Worm (Caenorhabditis elegans): Measurements from ENCODE around the gene sri-36.

sri-36 gene

DNA sequence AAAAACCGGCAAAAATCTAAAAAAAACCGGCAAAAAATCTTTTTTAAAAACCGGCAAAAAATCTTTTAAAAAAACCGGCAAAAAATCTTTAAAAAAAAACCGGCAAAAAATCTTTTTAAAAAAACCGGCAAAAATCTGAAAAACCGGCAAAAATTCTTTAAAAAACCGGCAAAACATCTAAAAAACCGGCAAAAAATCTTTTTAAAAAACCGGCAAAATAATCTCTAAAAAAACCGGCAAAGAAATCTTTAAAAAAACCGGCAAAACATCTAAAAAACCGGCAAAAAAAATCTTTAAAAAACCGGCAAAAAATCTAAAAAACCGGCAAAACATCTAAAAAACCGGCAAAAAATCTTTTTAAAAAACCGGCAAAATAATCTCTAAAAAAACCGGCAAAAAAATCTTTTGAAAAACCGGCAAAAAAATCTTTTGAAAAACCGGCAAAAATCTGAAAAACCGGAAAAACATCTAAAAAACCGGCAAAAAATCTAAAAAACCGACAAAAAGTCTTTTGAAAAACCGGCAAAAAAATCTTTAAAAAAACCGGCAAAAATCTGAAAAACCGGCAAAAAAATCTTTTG, 14.9 kb downstream of the sri-36 start:
- peak; percentile 1 to 25 for TF ChIP-seq mdl-1 (tag; optimal IDR thresholded peaks at IDR 0.05)

DNA sequence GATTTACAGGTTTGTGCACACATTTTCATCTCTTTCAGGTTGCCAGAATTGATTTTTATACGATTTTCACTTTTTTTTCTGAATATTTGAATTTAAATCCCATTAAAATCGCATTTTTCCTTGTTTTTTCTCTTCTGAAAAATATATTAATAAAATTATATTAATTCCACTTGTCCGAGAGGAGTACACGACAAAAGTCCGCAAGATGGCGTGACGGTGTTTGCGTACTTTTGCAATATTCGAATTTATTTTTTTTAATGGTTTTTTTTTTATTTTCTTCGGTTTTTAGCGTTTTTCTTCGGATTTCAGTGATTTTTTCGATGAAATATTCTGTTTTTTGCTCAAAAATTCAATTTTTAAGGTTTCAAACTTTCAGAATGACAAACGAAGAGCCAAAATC, 20.5 kb downstream of the sri-36 start, which contains the start of gene usp-39:
Gene usp-39, plus strand, starts transcription at position 377 of the 400 bp plus-strand sequence.
- no peak for TF ChIP-seq alr-1 (tag; optimal IDR thresholded peaks at IDR 0.05)
- TF ChIP-seq nhr-237 (tag; optimal IDR thresholded peaks at IDR 0.05), result peak; percentile 9
- no peak for TF ChIP-seq skn-1 (tag; optimal IDR thresholded peaks at IDR 0.05)
- no peak for TF ChIP-seq ceh-82 (tag; optimal IDR thresholded peaks at IDR 0.05)
- no peak for TF ChIP-seq sma-3 (GFP tag; optimal IDR thresholded peaks at IDR 0.05)
- no peak for TF ChIP-seq nhr-23 (tag; optimal IDR thresholded peaks at IDR 0.05)
- TF ChIP-seq mbf-1 (tag; optimal IDR thresholded peaks at IDR 0.05), result no peak
- TF ChIP-seq mdl-1 (tag; optimal IDR thresholded peaks at IDR 0.05), result peak in 1 of 2 experiments; percentile 28
- peak; percentile 60 for TF ChIP-seq fos-1 (tag; optimal IDR thresholded peaks at IDR 0.05)
- TF ChIP-seq dmd-4 (tag; optimal IDR thresholded peaks at IDR 0.05), result no peak
- no peak for TF ChIP-seq sma-9 (GFP tag; optimal IDR thresholded peaks at IDR 0.05)
- no peak for TF ChIP-seq sma-9 (tag; optimal IDR thresholded peaks at IDR 0.05)
- peak; percentile 65 for TF ChIP-seq snpc-4 (tag; optimal IDR thresholded peaks at IDR 0.05)
- peak; percentile 8 for TF ChIP-seq blmp-1 (tag; optimal IDR thresholded peaks at IDR 0.05; ENCODE audit: insufficient read depth)
- TF ChIP-seq peb-1 (tag; optimal IDR thresholded peaks at IDR 0.05), result no peak
- TF ChIP-seq sem-4 (tag; optimal IDR thresholded peaks at IDR 0.05), result peak; percentile 85
- peak; percentile 41 for TF ChIP-seq nhr-12 (tag; optimal IDR thresholded peaks at IDR 0.05)
- TF ChIP-seq nhr-129 (tag; optimal IDR thresholded peaks at IDR 0.05), result no peak
- peak; percentile 94 for TF ChIP-seq unc-55 (GFP tag; optimal IDR thresholded peaks at IDR 0.05)
- TF ChIP-seq ztf-4 (tag; optimal IDR thresholded peaks at IDR 0.05), result peak; percentile 17
- peak; percentile 33 for TF ChIP-seq nhr-6 (tag; optimal IDR thresholded peaks at IDR 0.05)
- no peak for TF ChIP-seq aly-2 (tag; optimal IDR thresholded peaks at IDR 0.05)
- peak; percentile 88 for TF ChIP-seq lin-13 (GFP tag; optimal IDR thresholded peaks at IDR 0.05)
- peak; percentile 84 to 93 for TF ChIP-seq lsy-2 (tag; optimal IDR thresholded peaks at IDR 0.05)
- peak; percentile 90 for TF ChIP-seq C34F6.9 (tag; optimal IDR thresholded peaks at IDR 0.05)
- peak; percentile 65 for TF ChIP-seq mab-5 (tag; optimal IDR thresholded peaks at IDR 0.05)
- TF ChIP-seq crh-2 (tag; optimal IDR thresholded peaks at IDR 0.05), result peak; percentile 82
- TF ChIP-seq unc-39 (tag; optimal IDR thresholded peaks at IDR 0.05), result no peak
- no peak for TF ChIP-seq nhr-11 (tag; optimal IDR thresholded peaks at IDR 0.05)
- TF ChIP-seq egl-27 (tag; optimal IDR thresholded peaks at IDR 0.05), result peak; percentile 32
- TF ChIP-seq Y55F3AM.14 (GFP tag; optimal IDR thresholded peaks at IDR 0.05), result no peak
- peak; percentile 30 for TF ChIP-seq ZK546.5 (tag; optimal IDR thresholded peaks at IDR 0.05)
- TF ChIP-seq F13H6.1 (tag; optimal IDR thresholded peaks at IDR 0.05), result no peak
- peak; percentile 38 for TF ChIP-seq nhr-21 (tag; optimal IDR thresholded peaks at IDR 0.05)
- TF ChIP-seq elt-3 (tag; optimal IDR thresholded peaks at IDR 0.05), result no peak
- TF ChIP-seq R02D3.7 (tag; optimal IDR thresholded peaks at IDR 0.05), result peak; percentile 6
- TF ChIP-seq ceh-16 (tag; optimal IDR thresholded peaks at IDR 0.05), result peak; percentile 4
- TF ChIP-seq unc-62 (GFP tag; optimal IDR thresholded peaks at IDR 0.05), result no peak
- no peak for TF ChIP-seq lin-11 (tag; optimal IDR thresholded peaks at IDR 0.05)
- peak; percentile 88 for TF ChIP-seq gmeb-1 (tag; optimal IDR thresholded peaks at IDR 0.05)
- no peak for TF ChIP-seq ztf-11 (tag; optimal IDR thresholded peaks at IDR 0.05)
- TF ChIP-seq lin-39 (tag; optimal IDR thresholded peaks at IDR 0.05), result no peak
- peak; percentile 13 for TF ChIP-seq zag-1 (tag; optimal IDR thresholded peaks at IDR 0.05)
- TF ChIP-seq nhr-25 (tag; optimal IDR thresholded peaks at IDR 0.05), result peak; percentile 81
- TF ChIP-seq nhr-10 (tag; optimal IDR thresholded peaks at IDR 0.05), result peak; percentile 67
- TF ChIP-seq elt-1 (tag; optimal IDR thresholded peaks at IDR 0.05), result no peak
- peak; percentile 13 for TF ChIP-seq nhr-77 (tag; optimal IDR thresholded peaks at IDR 0.05)
- no peak for TF ChIP-seq ztf-1 (GFP tag; conservative IDR thresholded peaks at IDR 0.05)
- no peak for TF ChIP-seq ama-1 (optimal IDR thresholded peaks at IDR 0.05)

All from whole organism, L2 larva.